Fruit fly (Drosophila melanogaster): Measurements from ENCODE around the gene CG7560.
A peak's percentile ranks its signal among the peaks of the same experiment; 100 is the strongest.

The CG7560 gene

dm6 chr3L:11420976-11421375 lies 4.0 kb upstream of the CG7560 start:
- no peak for TF ChIP-seq psq (optimal IDR thresholded peaks at IDR 0.05)
- no peak for TF ChIP-seq pan (optimal IDR thresholded peaks at IDR 0.05)
- no peak for TF ChIP-seq EcR (GFP tag; optimal IDR thresholded peaks at IDR 0.05)
- TF ChIP-seq CG8478 (optimal IDR thresholded peaks at IDR 0.05), result no peak
- no peak for TF ChIP-seq Dll (optimal IDR thresholded peaks at IDR 0.05)
- TF ChIP-seq usp (GFP tag; optimal IDR thresholded peaks at IDR 0.05), result no peak

dm6 chr3L:11421905-11422304 lies 3.1 kb upstream of the CG7560 start:
- TF ChIP-seq pan (optimal IDR thresholded peaks at IDR 0.05) (peak; percentile 27), psq (optimal IDR thresholded peaks at IDR 0.05) (no peak), usp (GFP tag; optimal IDR thresholded peaks at IDR 0.05) (no peak)

dm6 chr3L:11422338-11422802 lies 2.6 kb upstream of the CG7560 start:
- TF ChIP-seq Dll (optimal IDR thresholded peaks at IDR 0.05) (no peak), usp (GFP tag; optimal IDR thresholded peaks at IDR 0.05) (no peak), CG8478 (optimal IDR thresholded peaks at IDR 0.05) (no peak), pan (optimal IDR thresholded peaks at IDR 0.05) (no peak), psq (optimal IDR thresholded peaks at IDR 0.05) (no peak), EcR (GFP tag; optimal IDR thresholded peaks at IDR 0.05) (no peak)

dm6 chr3L:11428390-11428789 lies 3.4 kb downstream of the CG7560 start:
- no peak for TF ChIP-seq Dll (optimal IDR thresholded peaks at IDR 0.05)
- no peak for TF ChIP-seq CG8478 (optimal IDR thresholded peaks at IDR 0.05)
- no peak for TF ChIP-seq pan (optimal IDR thresholded peaks at IDR 0.05)
- no peak for TF ChIP-seq psq (optimal IDR thresholded peaks at IDR 0.05)
- TF ChIP-seq EcR (GFP tag; optimal IDR thresholded peaks at IDR 0.05), result no peak
- no peak for TF ChIP-seq usp (GFP tag; optimal IDR thresholded peaks at IDR 0.05)

dm6 chr3L:11429695-11430094 lies 4.7 kb downstream of the CG7560 start:
- TF ChIP-seq CG8478 (optimal IDR thresholded peaks at IDR 0.05), result no peak
- no peak for TF ChIP-seq Dll (optimal IDR thresholded peaks at IDR 0.05)
- no peak for TF ChIP-seq usp (GFP tag; optimal IDR thresholded peaks at IDR 0.05)
- TF ChIP-seq pan (optimal IDR thresholded peaks at IDR 0.05), result no peak
- no peak for TF ChIP-seq psq (optimal IDR thresholded peaks at IDR 0.05)
- TF ChIP-seq EcR (GFP tag; optimal IDR thresholded peaks at IDR 0.05), result no peak

- TF ChIP-seq Dll (optimal IDR thresholded peaks at IDR 0.05) (no peak), usp (GFP tag; optimal IDR thresholded peaks at IDR 0.05) (no peak), EcR (GFP tag; optimal IDR thresholded peaks at IDR 0.05) (no peak), psq (optimal IDR thresholded peaks at IDR 0.05) (no peak), pan (optimal IDR thresholded peaks at IDR 0.05) (no peak), CG8478 (optimal IDR thresholded peaks at IDR 0.05) (no peak)
Observed at dm6 chr3L:11431251-11431925, 6.4 kb downstream of the CG7560 start.

dm6 chr3L:11431926-11432323 lies 7.0 kb downstream of the CG7560 start:
- TF ChIP-seq psq (optimal IDR thresholded peaks at IDR 0.05), result no peak
- no peak for TF ChIP-seq CG8478 (optimal IDR thresholded peaks at IDR 0.05)
- TF ChIP-seq EcR (GFP tag; optimal IDR thresholded peaks at IDR 0.05), result no peak
- no peak for TF ChIP-seq Dll (optimal IDR thresholded peaks at IDR 0.05)
- TF ChIP-seq usp (GFP tag; optimal IDR thresholded peaks at IDR 0.05), result no peak
- no peak for TF ChIP-seq pan (optimal IDR thresholded peaks at IDR 0.05)

- TF ChIP-seq CG8478 (optimal IDR thresholded peaks at IDR 0.05) (no peak), psq (optimal IDR thresholded peaks at IDR 0.05) (no peak), usp (GFP tag; optimal IDR thresholded peaks at IDR 0.05) (no peak), EcR (GFP tag; optimal IDR thresholded peaks at IDR 0.05) (no peak), pan (optimal IDR thresholded peaks at IDR 0.05) (no peak), Dll (optimal IDR thresholded peaks at IDR 0.05) (no peak)
Observed at dm6 chr3L:11432472-11432871, 7.5 kb downstream of the CG7560 start.

- TF ChIP-seq EcR (GFP tag; optimal IDR thresholded peaks at IDR 0.05) (no peak), pan (optimal IDR thresholded peaks at IDR 0.05) (no peak)
Observed at dm6 chr3L:11433151-11433550, 8.2 kb downstream of the CG7560 start.

dm6 chr3L:11434112-11434511 lies 9.2 kb downstream of the CG7560 start:
- TF ChIP-seq psq (optimal IDR thresholded peaks at IDR 0.05) (no peak), EcR (GFP tag; optimal IDR thresholded peaks at IDR 0.05) (no peak), Dll (optimal IDR thresholded peaks at IDR 0.05) (no peak), usp (GFP tag; optimal IDR thresholded peaks at IDR 0.05) (no peak)

- no peak for TF ChIP-seq CG8478 (optimal IDR thresholded peaks at IDR 0.05)
- TF ChIP-seq Dll (optimal IDR thresholded peaks at IDR 0.05), result no peak
- no peak for TF ChIP-seq usp (GFP tag; optimal IDR thresholded peaks at IDR 0.05)
- TF ChIP-seq EcR (GFP tag; optimal IDR thresholded peaks at IDR 0.05), result no peak
- TF ChIP-seq pan (optimal IDR thresholded peaks at IDR 0.05), result no peak
- TF ChIP-seq psq (optimal IDR thresholded peaks at IDR 0.05), result no peak
Observed at dm6 chr3L:11435376-11435775, 10.4 kb downstream of the CG7560 start, which contains the start of gene CG6149. Gene CG6149, minus strand, starts transcription at chr3L:11435476.

- TF ChIP-seq Dll (optimal IDR thresholded peaks at IDR 0.05) (no peak), EcR (GFP tag; optimal IDR thresholded peaks at IDR 0.05) (no peak), CG8478 (optimal IDR thresholded peaks at IDR 0.05) (no peak), psq (optimal IDR thresholded peaks at IDR 0.05) (no peak), pan (optimal IDR thresholded peaks at IDR 0.05) (no peak), usp (GFP tag; optimal IDR thresholded peaks at IDR 0.05) (no peak)
Observed at dm6 chr3L:11439570-11439969, 14.6 kb downstream of the CG7560 start.

- TF ChIP-seq pan (optimal IDR thresholded peaks at IDR 0.05) (no peak), CG8478 (optimal IDR thresholded peaks at IDR 0.05) (no peak), EcR (GFP tag; optimal IDR thresholded peaks at IDR 0.05) (no peak), psq (optimal IDR thresholded peaks at IDR 0.05) (no peak), Dll (optimal IDR thresholded peaks at IDR 0.05) (no peak), usp (GFP tag; optimal IDR thresholded peaks at IDR 0.05) (no peak)
Observed at dm6 chr3L:11440258-11440657, 15.3 kb downstream of the CG7560 start.
